Fruit fly (Drosophila melanogaster): ENCODE measurements around the gene QIL1.

Gene QIL1

dm6 chr3L:17496012-17496411 is 30.3 kb downstream of the QIL1 start:
- no peak for TF ChIP-seq Hr78 (GFP tag; optimal IDR thresholded peaks at IDR 0.05)
- no peak for TF ChIP-seq ey (GFP tag; optimal IDR thresholded peaks at IDR 0.05)
- no peak for TF ChIP-seq Mio (GFP tag; optimal IDR thresholded peaks at IDR 0.05)
- no peak for TF ChIP-seq tai (GFP tag; optimal IDR thresholded peaks at IDR 0.05)
- no peak for TF ChIP-seq OdsH (GFP tag; optimal IDR thresholded peaks at IDR 0.05)
- TF ChIP-seq sage (GFP tag; optimal IDR thresholded peaks at IDR 0.05): no peak
- no peak for TF ChIP-seq dl (GFP tag; optimal IDR thresholded peaks at IDR 0.05; ENCODE audit: insufficient read depth in 1 of 2, partially characterized antibody in 2 of 2)
- no peak for TF ChIP-seq brk (GFP tag; optimal IDR thresholded peaks at IDR 0.05)
- TF ChIP-seq Hnf4 (GFP tag; optimal IDR thresholded peaks at IDR 0.05): no peak
- no peak for TF ChIP-seq Jra (GFP tag; optimal IDR thresholded peaks at IDR 0.05)
- TF ChIP-seq jim (GFP tag; optimal IDR thresholded peaks at IDR 0.05): no peak

DNA sequence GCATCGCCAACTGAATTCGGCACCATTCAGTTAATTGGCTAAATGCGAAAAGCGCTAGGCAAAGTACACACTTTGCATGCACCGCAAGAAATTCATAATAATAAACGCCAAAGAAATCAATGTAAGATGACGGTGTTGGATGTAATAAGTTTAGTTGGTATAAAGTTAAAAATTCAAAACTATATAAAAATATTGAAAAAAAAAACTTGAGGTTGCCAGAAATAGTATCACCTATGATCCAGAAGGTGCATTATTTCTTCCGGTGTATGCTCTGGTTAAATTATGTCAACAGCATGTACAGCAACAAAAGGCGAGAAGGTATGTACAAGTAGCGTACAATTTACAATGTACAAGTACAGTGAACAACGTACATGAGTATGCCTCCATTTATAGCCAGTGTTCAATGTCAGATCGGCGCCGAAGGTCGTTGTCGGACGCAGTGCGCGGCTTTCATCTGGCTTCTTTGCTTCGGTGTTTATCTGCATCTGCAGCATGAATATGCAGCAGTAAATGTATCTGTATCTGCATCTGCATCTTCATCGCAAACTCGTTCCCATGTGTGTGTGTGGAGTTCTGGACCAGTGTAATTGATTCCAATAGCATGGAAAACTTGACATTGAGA is 31.2 kb downstream of the QIL1 start:
- no peak for TF ChIP-seq Dfd (GFP tag; optimal IDR thresholded peaks at IDR 0.05)
- no peak for TF ChIP-seq Dif (GFP tag; optimal IDR thresholded peaks at IDR 0.05; ENCODE audit: partially characterized antibody)
- no peak for TF ChIP-seq ey (GFP tag; optimal IDR thresholded peaks at IDR 0.05)
- TF ChIP-seq Vsx2 (GFP tag; optimal IDR thresholded peaks at IDR 0.05; ENCODE audit: partially characterized antibody): no peak
- peak; percentile 24 for TF ChIP-seq h (GFP tag; optimal IDR thresholded peaks at IDR 0.05)
- no peak for TF ChIP-seq psq (GFP tag; optimal IDR thresholded peaks at IDR 0.05)
- TF ChIP-seq Sp1 (GFP tag; optimal IDR thresholded peaks at IDR 0.05): no peak
- TF ChIP-seq dl (GFP tag; optimal IDR thresholded peaks at IDR 0.05; ENCODE audit: insufficient read depth in 1 of 2, partially characterized antibody in 2 of 2): no peak
- TF ChIP-seq tai (GFP tag; optimal IDR thresholded peaks at IDR 0.05): no peak
- TF ChIP-seq fru (GFP tag; optimal IDR thresholded peaks at IDR 0.05): peak; percentile 41
- peak; percentile 12 for TF ChIP-seq rgr (GFP tag; optimal IDR thresholded peaks at IDR 0.05)
- no peak for TF ChIP-seq Myc (optimal IDR thresholded peaks at IDR 0.05)

- TF ChIP-seq OdsH (GFP tag; optimal IDR thresholded peaks at IDR 0.05) (no peak), sage (GFP tag; optimal IDR thresholded peaks at IDR 0.05) (no peak), tai (GFP tag; optimal IDR thresholded peaks at IDR 0.05) (no peak), N (GFP tag; optimal IDR thresholded peaks at IDR 0.05) (no peak), Dif (GFP tag; optimal IDR thresholded peaks at IDR 0.05; ENCODE audit: partially characterized antibody) (no peak), woc (GFP tag; optimal IDR thresholded peaks at IDR 0.05) (no peak), Mio (GFP tag; optimal IDR thresholded peaks at IDR 0.05) (no peak), CG32264 (GFP tag; optimal IDR thresholded peaks at IDR 0.05) (no peak), CG9705 (GFP tag; optimal IDR thresholded peaks at IDR 0.05) (no peak), fru (GFP tag; optimal IDR thresholded peaks at IDR 0.05) (no peak), psq (GFP tag; optimal IDR thresholded peaks at IDR 0.05) (no peak), Rel (GFP tag; optimal IDR thresholded peaks at IDR 0.05) (no peak), Rel (tag; optimal IDR thresholded peaks at IDR 0.05) (no peak), Abd-B (GFP tag; optimal IDR thresholded peaks at IDR 0.05) (no peak), Hr83 (GFP tag; optimal IDR thresholded peaks at IDR 0.05; ENCODE audit: poor library complexity, severe bottlenecking) (no peak), usp (GFP tag; optimal IDR thresholded peaks at IDR 0.05) (no peak), pan (optimal IDR thresholded peaks at IDR 0.05) (no peak)
Measured at dm6 chr3L:17497969-17498368, 32.2 kb downstream of the QIL1 start.

- TF ChIP-seq sage (GFP tag; optimal IDR thresholded peaks at IDR 0.05) (no peak), dmrt93B (GFP tag; optimal IDR thresholded peaks at IDR 0.05) (no peak), Hr78 (GFP tag; optimal IDR thresholded peaks at IDR 0.05) (no peak), psq (GFP tag; optimal IDR thresholded peaks at IDR 0.05) (no peak), sv (GFP tag; optimal IDR thresholded peaks at IDR 0.05) (no peak)
Measured at dm6 chr3L:17498952-17499710, 33.4 kb downstream of the QIL1 start.

All from whole organism, wandering third instar larva.